Fruit fly (Drosophila melanogaster): ENCODE data around the gene CG15210.

Gene CG15210

DNA sequence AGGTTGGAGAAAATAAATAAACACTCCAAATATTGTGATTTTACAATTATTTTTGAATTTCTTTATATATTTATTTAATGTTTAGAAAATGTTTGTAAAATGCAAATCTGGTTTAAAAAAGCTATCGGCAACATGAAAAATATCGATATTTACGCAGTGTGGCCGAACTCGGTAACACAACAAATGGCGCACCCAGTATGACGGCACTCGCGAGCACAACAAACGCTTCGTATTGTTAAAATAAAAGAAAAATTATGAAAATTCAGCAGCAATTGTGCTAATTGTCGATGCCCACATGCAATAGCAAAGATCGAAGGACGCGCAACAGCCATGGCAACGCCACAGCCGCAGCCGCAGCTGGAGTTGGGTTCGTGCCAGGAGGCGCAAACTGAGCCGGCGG, 9.5 kb downstream of the CG15210 start, which contains the start of gene CG2202 (continued):
- no peak for TF ChIP-seq hkb (optimal IDR thresholded peaks at IDR 0.05)
- TF ChIP-seq hkb (GFP tag; IDR thresholded peaks at IDR 0.05), result no peak
- TF ChIP-seq fd64A (GFP tag; optimal IDR thresholded peaks at IDR 0.05), result no peak
- no peak for TF ChIP-seq CG12769 (tag; optimal IDR thresholded peaks at IDR 0.05)
- TF ChIP-seq inv (GFP tag; IDR thresholded peaks at IDR 0.05; ENCODE audit: partially characterized antibody), result peak; percentile 72
- peak; percentile 61 for TF ChIP-seq Bgb (GFP tag; IDR thresholded peaks at IDR 0.05; ENCODE audit: partially characterized antibody)

DNA sequence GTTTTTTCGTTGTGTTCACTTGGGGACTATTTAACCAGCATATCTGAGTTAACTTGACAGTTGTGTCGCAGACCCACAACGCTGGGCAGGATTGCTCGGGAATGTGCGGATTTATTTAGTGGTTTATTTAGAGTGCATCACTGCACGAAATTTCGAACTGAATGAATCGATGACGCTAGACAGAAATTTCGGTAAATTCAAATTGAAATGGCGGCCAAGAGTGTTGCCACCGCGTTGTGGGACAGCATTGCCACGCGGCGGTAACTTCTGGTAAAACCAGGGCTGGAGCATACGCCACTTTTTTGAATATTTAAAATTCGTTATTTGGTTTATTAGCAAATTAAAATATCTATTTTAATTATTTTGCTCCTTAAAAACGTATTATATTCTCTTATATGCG, 15.7 kb downstream of the CG15210 start, which contains the start of gene feo:
feo (minus strand) TSS at position 184 of the 400 bp plus-strand sequence.
- peak; percentile 4 for TF ChIP-seq CG9797 (GFP tag; optimal IDR thresholded peaks at IDR 0.05)
- peak; percentile 92 for TF ChIP-seq Dp (GFP tag; optimal IDR thresholded peaks at IDR 0.05)
- no peak for TF ChIP-seq HHEX (GFP tag; optimal IDR thresholded peaks at IDR 0.05)
- TF ChIP-seq trem (tag; optimal IDR thresholded peaks at IDR 0.05), result peak; percentile 42
- TF ChIP-seq pzg (GFP tag; optimal IDR thresholded peaks at IDR 0.05), result peak; percentile 78
- TF ChIP-seq repo (GFP tag; optimal IDR thresholded peaks at IDR 0.05), result no peak
- peak; percentile 42 for TF ChIP-seq CG15514 (GFP tag; optimal IDR thresholded peaks at IDR 0.05)
- TF ChIP-seq CG12659 (GFP tag; optimal IDR thresholded peaks at IDR 0.05), result peak; percentile 21
- TF ChIP-seq dmrt99B (tag; optimal IDR thresholded peaks at IDR 0.05), result no peak
- no peak for TF ChIP-seq CG11247 (GFP tag; IDR thresholded peaks at IDR 0.05)
- no peak for TF ChIP-seq zfh2 (GFP tag; optimal IDR thresholded peaks at IDR 0.05)
- peak; percentile 6 for TF ChIP-seq zen (tag; optimal IDR thresholded peaks at IDR 0.05)
- TF ChIP-seq CG15696 (tag; optimal IDR thresholded peaks at IDR 0.05), result peak; percentile 14
- no peak for TF ChIP-seq gcm2 (GFP tag; optimal IDR thresholded peaks at IDR 0.05)
- no peak for TF ChIP-seq CG2875 (GFP tag; optimal IDR thresholded peaks at IDR 0.05)
- no peak for TF ChIP-seq CG10959 (GFP tag; IDR thresholded peaks at IDR 0.05)
- no peak for TF ChIP-seq crc (GFP tag; optimal IDR thresholded peaks at IDR 0.05)
- TF ChIP-seq mld (GFP tag; IDR thresholded peaks at IDR 0.05; ENCODE audit: partially characterized antibody), result no peak
- peak; percentile 71 for TF ChIP-seq CG1603 (tag; optimal IDR thresholded peaks at IDR 0.05)
- TF ChIP-seq HLHmδ (GFP tag; optimal IDR thresholded peaks at IDR 0.05), result no peak
- TF ChIP-seq CG13296 (GFP tag; optimal IDR thresholded peaks at IDR 0.05), result no peak
- no peak for TF ChIP-seq gt (GFP tag; IDR thresholded peaks at IDR 0.05)
- TF ChIP-seq Dip3 (GFP tag; optimal IDR thresholded peaks at IDR 0.05), result no peak
- TF ChIP-seq sisA (GFP tag; IDR thresholded peaks at IDR 0.05), result no peak
- TF ChIP-seq CG7745 (tag; optimal IDR thresholded peaks at IDR 0.05), result no peak
- peak; percentile 63 for TF ChIP-seq YL-1 (GFP tag; optimal IDR thresholded peaks at IDR 0.05)
- peak; percentile 34; the same call in 1 of the 2 replicates for TF ChIP-seq bbx (GFP tag; IDR thresholded peaks at IDR 0.05; ENCODE audit: partially characterized antibody)
- no peak for TF ChIP-seq Ptx1 (GFP tag; IDR thresholded peaks at IDR 0.05)
- peak; percentile 67 for TF ChIP-seq CG2116 (GFP tag; optimal IDR thresholded peaks at IDR 0.05)
- peak; percentile 92 for TF ChIP-seq CG7928 (GFP tag; optimal IDR thresholded peaks at IDR 0.05)
- TF ChIP-seq nmo (GFP tag; optimal IDR thresholded peaks at IDR 0.05), result peak; percentile 11
- TF ChIP-seq amos (GFP tag; IDR thresholded peaks at IDR 0.05; ENCODE audit: partially characterized antibody), result peak; percentile 38
- peak; percentile 56 for TF ChIP-seq CG3847 (GFP tag; IDR thresholded peaks at IDR 0.05)
- TF ChIP-seq CG11398 (GFP tag; optimal IDR thresholded peaks at IDR 0.05), result no peak
- TF ChIP-seq Ada2b (GFP tag; IDR thresholded peaks at IDR 0.05), result no peak
- TF ChIP-seq sens (GFP tag), result peak; percentile 32
- no peak for TF ChIP-seq CG11696 (GFP tag; IDR thresholded peaks at IDR 0.05)
- no peak for TF ChIP-seq Drgx (GFP tag; IDR thresholded peaks at IDR 0.05)
- no peak for TF ChIP-seq Oli (tag; optimal IDR thresholded peaks at IDR 0.05)
- no peak for TF ChIP-seq CG14860 (GFP tag; IDR thresholded peaks at IDR 0.05; ENCODE audit: partially characterized antibody)
- peak; percentile 95 for TF ChIP-seq Myb (GFP tag; optimal IDR thresholded peaks at IDR 0.05)
- peak; percentile 4 for TF ChIP-seq sug (tag; optimal IDR thresholded peaks at IDR 0.05)
- no peak for TF ChIP-seq danr (GFP tag; IDR thresholded peaks at IDR 0.05)
- TF ChIP-seq CG1792 (GFP tag; optimal IDR thresholded peaks at IDR 0.05), result no peak

Measured in whole organism, embryonic.